Fruit fly (Drosophila melanogaster): ENCODE results near the gene CG17544.
A peak's percentile ranks its signal among the peaks of the same experiment; 100 is the strongest.

The CG17544 gene

DNA sequence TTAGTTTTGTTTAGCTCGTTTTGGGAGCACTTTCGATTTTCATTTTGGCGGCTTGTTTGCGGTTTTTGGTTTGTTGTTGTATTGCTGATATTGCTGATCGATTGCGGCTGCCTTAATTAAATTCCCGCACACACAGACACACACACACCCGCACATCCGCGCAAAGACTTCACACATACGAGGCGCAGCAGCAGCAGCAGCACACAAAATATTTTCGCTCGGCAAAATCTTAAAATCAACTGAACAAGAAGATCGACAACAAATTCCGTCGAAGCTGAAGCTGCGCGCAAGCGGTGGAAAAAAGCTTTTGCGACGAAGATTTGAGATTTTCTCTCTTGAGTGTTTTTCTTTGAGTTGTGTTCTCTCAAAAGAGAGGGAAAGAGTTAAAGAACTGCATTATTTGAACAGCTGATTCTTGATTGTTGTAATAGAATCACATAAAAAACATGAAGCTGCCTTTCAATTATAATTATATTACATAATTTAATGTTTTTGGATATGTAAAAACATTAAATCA, 16.0 kb upstream of the CG17544 start (continued):
- TF ChIP-seq CG4328 (GFP tag; optimal IDR thresholded peaks at IDR 0.05) = no peak
- no peak for TF ChIP-seq seq (GFP tag; IDR thresholded peaks at IDR 0.05)
- no peak for TF ChIP-seq cato (GFP tag; optimal IDR thresholded peaks at IDR 0.05; ENCODE audit: borderline replicate concordance)
- peak; percentile 20; the same call in 1 of the 2 replicates for TF ChIP-seq CG13287 (GFP tag; IDR thresholded peaks at IDR 0.05; ENCODE audit: partially characterized antibody)
- TF ChIP-seq CG17612 (GFP tag; IDR thresholded peaks at IDR 0.05) = no peak
- no peak for TF ChIP-seq gro (GFP tag; optimal IDR thresholded peaks at IDR 0.05)
- TF ChIP-seq chinmo (GFP tag; IDR thresholded peaks at IDR 0.05; ENCODE audit: partially characterized antibody) = peak; percentile 66; the same call in 3 of the 4 replicates
- peak; percentile 4 for TF ChIP-seq CG10543 (GFP tag; optimal IDR thresholded peaks at IDR 0.05)
- no peak for TF ChIP-seq CG2889 (GFP tag; IDR thresholded peaks at IDR 0.05)
- peak; percentile 61 for TF ChIP-seq sd (tag; optimal IDR thresholded peaks at IDR 0.05)
- TF ChIP-seq CG7556 (GFP tag; optimal IDR thresholded peaks at IDR 0.05) = no peak
- no peak for TF ChIP-seq CG17361 (GFP tag; IDR thresholded peaks at IDR 0.05)
- no peak for TF ChIP-seq HHEX (GFP tag; optimal IDR thresholded peaks at IDR 0.05)
- peak; percentile 9 for TF ChIP-seq Deaf1 (tag; optimal IDR thresholded peaks at IDR 0.05)
- TF ChIP-seq Adf1 (GFP tag; IDR thresholded peaks at IDR 0.05) = peak; percentile 26; the same call in 1 of the 2 replicates
- TF ChIP-seq CG7271 (tag; optimal IDR thresholded peaks at IDR 0.05) = no peak
- no peak for TF ChIP-seq ttk (GFP tag; IDR thresholded peaks at IDR 0.05)
- no peak for TF ChIP-seq MTF-1 (GFP tag; optimal IDR thresholded peaks at IDR 0.05; ENCODE audit: borderline replicate concordance)
- TF ChIP-seq row (GFP tag; IDR thresholded peaks at IDR 0.05) = no peak
- no peak for TF ChIP-seq shn (GFP tag; optimal IDR thresholded peaks at IDR 0.05)
- no peak for TF ChIP-seq Bgb (GFP tag; IDR thresholded peaks at IDR 0.05; ENCODE audit: partially characterized antibody)
- no peak for TF ChIP-seq CG6683 (GFP tag; optimal IDR thresholded peaks at IDR 0.05)
- TF ChIP-seq tx (GFP tag; optimal IDR thresholded peaks at IDR 0.05) = no peak
- TF ChIP-seq CG4617 (GFP tag; optimal IDR thresholded peaks at IDR 0.05; ENCODE audit: borderline replicate concordance) = no peak
- TF ChIP-seq Jarid2 (GFP tag; optimal IDR thresholded peaks at IDR 0.05) = peak; percentile 17
- TF ChIP-seq hb (GFP tag; IDR thresholded peaks at IDR 0.05; ENCODE audit: partially characterized antibody) = no peak
- TF ChIP-seq CG11456 (GFP tag; IDR thresholded peaks at IDR 0.05) = no peak
- TF ChIP-seq CG14965 (GFP tag; optimal IDR thresholded peaks at IDR 0.05; ENCODE audit: borderline replicate concordance) = no peak
- TF ChIP-seq YL-1 (GFP tag; optimal IDR thresholded peaks at IDR 0.05) = no peak
- peak; percentile 33 for TF ChIP-seq Med (GFP tag)
- peak; percentile 93 for TF ChIP-seq z (GFP tag; IDR thresholded peaks at IDR 0.05)
- TF ChIP-seq ERR (GFP tag; optimal IDR thresholded peaks at IDR 0.05) = no peak
- TF ChIP-seq CG34376 (GFP tag; optimal IDR thresholded peaks at IDR 0.05) = peak; percentile 11

DNA sequence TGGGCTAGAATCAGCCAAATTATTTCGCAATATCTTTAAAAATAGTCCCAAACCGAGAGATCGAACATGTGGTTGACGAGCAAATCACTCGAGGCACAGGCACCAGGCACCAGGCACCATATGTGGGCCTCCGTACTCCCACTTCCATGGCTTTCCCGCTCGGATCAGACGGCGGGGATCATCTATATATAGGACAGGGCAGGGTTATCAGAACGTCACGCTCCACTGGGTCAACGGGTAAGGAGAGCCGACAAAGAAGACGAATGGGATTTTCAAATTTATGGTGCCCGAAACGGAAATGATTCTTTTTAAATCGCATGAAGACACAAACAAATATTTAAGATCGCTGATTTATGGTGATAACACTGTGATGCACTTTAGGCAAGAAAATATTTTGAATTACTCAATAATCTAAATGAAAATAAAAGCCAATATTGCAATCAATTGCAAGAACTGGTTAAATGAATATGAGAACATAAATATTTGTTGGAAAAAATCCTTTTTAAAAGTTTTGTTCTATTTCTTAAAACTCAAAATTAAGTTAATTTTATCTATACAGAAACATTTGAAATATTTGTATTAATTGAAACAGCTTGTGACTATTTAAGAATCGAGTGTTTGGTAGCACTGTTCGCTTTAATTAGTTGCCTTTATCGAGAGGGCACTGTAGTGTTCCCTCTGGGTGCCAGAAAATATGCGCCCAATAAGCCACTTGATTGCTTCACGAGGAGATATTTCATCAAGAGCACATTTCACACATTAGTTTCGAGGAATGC, 15.0 kb upstream of the CG17544 start:
- TF ChIP-seq danr (GFP tag; IDR thresholded peaks at IDR 0.05) (no peak), mirr (GFP tag; optimal IDR thresholded peaks at IDR 0.05) (no peak), CG7928 (GFP tag; optimal IDR thresholded peaks at IDR 0.05) (no peak), jumu (GFP tag; optimal IDR thresholded peaks at IDR 0.05) (no peak), sens (GFP tag) (peak; percentile 56), fd102C (GFP tag; optimal IDR thresholded peaks at IDR 0.05) (no peak), mam (GFP tag; optimal IDR thresholded peaks at IDR 0.05) (no peak), Elba2 (GFP tag; optimal IDR thresholded peaks at IDR 0.05) (peak; percentile 2), Sox100B (GFP tag; optimal IDR thresholded peaks at IDR 0.05) (no peak), CG12299 (tag; optimal IDR thresholded peaks at IDR 0.05) (no peak), CG2678 (tag; optimal IDR thresholded peaks at IDR 0.05) (peak; percentile 9), Blimp-1 (GFP tag; optimal IDR thresholded peaks at IDR 0.05) (peak; percentile 3), Chrac-16 (GFP tag; optimal IDR thresholded peaks at IDR 0.05) (no peak), bigmax (GFP tag; optimal IDR thresholded peaks at IDR 0.05) (no peak), CG6791 (GFP tag; IDR thresholded peaks at IDR 0.05; ENCODE audit: partially characterized antibody) (no peak), Sox102F (GFP tag; optimal IDR thresholded peaks at IDR 0.05) (peak; percentile 15), Myb (GFP tag; optimal IDR thresholded peaks at IDR 0.05) (no peak), Med (GFP tag) (peak; percentile 0)
